Fruit fly (Drosophila melanogaster) whole organism: ENCODE measurements around the gene Apc2.

ENCODE experiments used
- CG8478 ChIP-seq: fragments of >200 bp; optimal IDR thresholded peaks from 2 replicates; lab custom pipeline; 2018; ENCODE audit warnings: inconsistent platforms
- Dll ChIP-seq: fragments of >200 bp; optimal IDR thresholded peaks from 2 replicates; lab custom pipeline; 2017
- pan ChIP-seq: fragments of >200 bp; optimal IDR thresholded peaks from 2 replicates; lab custom pipeline; 2017
- psq ChIP-seq: fragments of >200 bp; optimal IDR thresholded peaks from 2 replicates; lab custom pipeline; 2017
- usp ChIP-seq: fragments of >200 bp; optimal IDR thresholded peaks from 2 replicates; lab custom pipeline; 2017; ENCODE audit warnings: missing biosample characterization, missing genetic modification characterization, mixed read lengths

- TF ChIP-seq CG8478 (lab: Kevin White, UChicago) (no peak), Dll (lab: Kevin White, UChicago) (no peak), psq (lab: Kevin White, UChicago) (no peak), usp (GFP tag; lab: Kevin White, UChicago) (no peak), pan (lab: Kevin White, UChicago) (no peak)
These were observed 25.0 kb upstream of the Apc2 start for dm6 chr3R:24138478-24139455.
